Worm (Caenorhabditis elegans) whole organism, L4 larva: ENCODE measurements around the gene K08D8.9.

Source experiments
- F10B5.3 ChIP-seq: sonication (generic microtip); optimal IDR thresholded peaks from 2 replicates; lab custom pipeline; 2016; ENCODE audit warnings: mild to moderate bottlenecking, missing genetic modification characterization, missing compliant biosample characterization
- F49E8.2 ChIP-seq: sonication (generic microtip); optimal IDR thresholded peaks from 2 replicates; lab custom pipeline; 2016; ENCODE audit warnings: missing compliant biosample characterization, mild to moderate bottlenecking, missing genetic modification characterization, borderline replicate concordance
- Y5F2A.4 ChIP-seq: fragments of 200-800 bp; sonication (Bioruptor generic); optimal IDR thresholded peaks from 2 replicates; lab custom pipeline; 2018; ENCODE audit warnings: mild to moderate bottlenecking, missing genetic modification characterization, missing compliant biosample characterization
- ZK337.2 ChIP-seq: fragments of 200-800 bp; sonication (Bioruptor generic); IDR thresholded peaks from 2 replicates; pipeline ENCODE4 v1.3.6; 2022; ENCODE audit warnings: missing genetic modification reagents, missing genetic modification characterization, missing compliant biosample characterization
- aly-2 ChIP-seq: sonication (generic microtip); optimal IDR thresholded peaks from 2 replicates; lab custom pipeline; 2018; ENCODE audit warnings: missing biosample characterization, missing genetic modification characterization
- arid-1 ChIP-seq: fragments of 200-800 bp; sonication (Bioruptor generic); conservative IDR thresholded peaks from 2 replicates; pipeline ENCODE4 v1.3.6; 2022; ENCODE audit warnings: missing genetic modification reagents, missing genetic modification characterization, missing compliant biosample characterization
- ceh-20 ChIP-seq: fragments of 200-800 bp; sonication (Bioruptor generic); IDR thresholded peaks from 2 replicates; pipeline ENCODE4 v1.3.6; 2022; ENCODE audit warnings: missing genetic modification reagents, missing genetic modification characterization, missing compliant biosample characterization
- cey-2 ChIP-seq: sonication (generic microtip); optimal IDR thresholded peaks from 3 replicates; lab custom pipeline; 2017; ENCODE audit warnings: missing genetic modification characterization, mild to moderate bottlenecking, missing compliant biosample characterization, antibody characterized with exemption, borderline replicate concordance; ENCODE audit not compliant: insufficient read depth
- ctbp-1 ChIP-seq: fragments of 200-800 bp; sonication (Bioruptor generic); IDR thresholded peaks from 2 replicates; pipeline ENCODE4 v1.3.6; 2022; ENCODE audit warnings: missing genetic modification reagents, missing genetic modification characterization, missing compliant biosample characterization
- daf-8 ChIP-seq: fragments of 200-800 bp; sonication (Bioruptor generic); IDR thresholded peaks from 2 replicates; pipeline ENCODE4 v1.3.6; 2022; ENCODE audit warnings: missing genetic modification characterization, missing compliant biosample characterization
- dmd-8 ChIP-seq: fragments of 200-800 bp; sonication (Bioruptor generic); IDR thresholded peaks from 2 replicates; pipeline ENCODE4 v1.3.6; 2022; ENCODE audit warnings: missing genetic modification characterization, missing compliant biosample characterization
- lim-7 ChIP-seq: fragments of 200-800 bp; sonication (Bioruptor generic); IDR thresholded peaks from 2 replicates; pipeline ENCODE4 v1.3.6; 2022; ENCODE audit warnings: missing genetic modification characterization, missing compliant biosample characterization
- lin-29 ChIP-seq: fragments of 200-800 bp; sonication (Bioruptor generic); IDR thresholded peaks from 2 replicates; pipeline ENCODE4 v1.3.6; 2022; ENCODE audit warnings: missing genetic modification reagents, missing genetic modification characterization, missing compliant biosample characterization
- madf-9 ChIP-seq: fragments of 200-800 bp; sonication (Bioruptor generic); conservative IDR thresholded peaks from 2 replicates; pipeline ENCODE4 v1.3.6; 2022; ENCODE audit warnings: missing genetic modification reagents, missing genetic modification characterization, missing compliant biosample characterization
- nhr-42 ChIP-seq: fragments of 200-800 bp; sonication (Bioruptor generic); IDR thresholded peaks from 2 replicates; pipeline ENCODE4 v1.3.6; 2022; ENCODE audit warnings: missing genetic modification characterization, missing compliant biosample characterization
- nhr-48 ChIP-seq: sonication (generic microtip); optimal IDR thresholded peaks from 2 replicates; lab custom pipeline; 2016; ENCODE audit warnings: mild to moderate bottlenecking, missing genetic modification characterization, missing compliant biosample characterization
- snpc-1.2 ChIP-seq: fragments of 200-800 bp; sonication (Bioruptor generic); IDR thresholded peaks from 2 replicates; pipeline ENCODE4 v1.3.6; 2022; ENCODE audit warnings: missing genetic modification reagents, missing genetic modification characterization, missing compliant biosample characterization
- tag-97 ChIP-seq: fragments of 200-800 bp; sonication (Bioruptor generic); IDR thresholded peaks from 2 replicates; pipeline ENCODE4 v1.3.6; 2022; ENCODE audit warnings: missing genetic modification characterization, missing compliant biosample characterization
- unc-130 ChIP-seq: sonication (generic microtip); optimal IDR thresholded peaks from 2 replicates; lab custom pipeline; 2016; ENCODE audit warnings: missing genetic modification reagents, missing genetic modification characterization, missing compliant biosample characterization
- unc-39 ChIP-seq: sonication (generic microtip); optimal IDR thresholded peaks from 2 replicates; lab custom pipeline; 2017; ENCODE audit warnings: missing biosample characterization, missing genetic modification characterization
- unc-62 ChIP-seq, 3 experiments: fragments of 150-350 bp in 1 of 3; sonication (generic microtip); optimal IDR thresholded peaks in 2 of 3; peaks in 1 of 3; 1 replicate in 1 of 3; 2 replicates in 2 of 3; lab custom pipeline; 2014 to 2017; ENCODE audit warnings: missing biosample characterization in 3 of 3, missing genetic modification characterization in 3 of 3, missing genetic modification reagents in 3 of 3, missing genotype in 1 of 3
- zfp-3 ChIP-seq: fragments of 200-800 bp; sonication (Bioruptor generic); conservative IDR thresholded peaks from 2 replicates; pipeline ENCODE4 v1.3.6; 2022; ENCODE audit warnings: missing genetic modification reagents, missing genetic modification characterization, missing compliant biosample characterization

The K08D8.9 gene

ce11 chrIV:12946488-12946887 is 47.0 kb downstream of the K08D8.9 start, which contains the start of gene F55G11.1:
Gene F55G11.1, minus strand, starts transcription at chrIV:12946588.
- no peak for TF ChIP-seq snpc-1.2
- TF ChIP-seq nhr-42 (GFP tag; lab: Robert Waterston, UW), result no peak
- no peak for TF ChIP-seq unc-62 (GFP tag; optimal IDR thresholded peaks at IDR 0.05 in 1 of 2; lab: Kevin White, UChicago)
- no peak for TF ChIP-seq unc-62 (tag; optimal IDR thresholded peaks at IDR 0.05; lab: Kevin White, UChicago)

DNA sequence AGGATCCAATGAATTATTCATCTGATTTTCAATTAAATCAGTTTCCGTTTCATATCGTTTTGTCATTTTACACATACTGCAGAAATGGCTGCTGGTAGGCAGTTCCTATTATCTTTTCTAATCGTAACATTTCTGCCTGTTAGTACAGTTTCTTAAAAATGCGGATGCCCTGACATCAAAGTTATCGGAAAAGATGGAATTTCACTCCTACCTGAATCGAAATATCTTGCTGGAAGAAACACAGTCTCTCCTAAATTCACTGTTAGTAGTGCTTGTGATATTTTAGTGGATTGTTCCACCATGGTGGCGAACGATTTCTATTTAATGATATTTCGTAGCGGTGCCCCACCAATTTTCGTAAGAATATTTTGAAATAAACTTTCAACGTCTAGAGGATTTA is 49.0 kb downstream of the K08D8.9 start, which contains the start of gene F55G11.10:
Gene F55G11.10, plus strand, starts transcription at position 301 of the 400 bp plus-strand sequence.
- TF ChIP-seq unc-130 (GFP tag; lab: Kevin White, UChicago) (no peak), dmd-8 (no peak), unc-39 (no peak), lin-29 (GFP tag; lab: Robert Waterston, UW) (no peak), cey-2 (tag; lab: Kevin White, UChicago) (no peak), daf-8 (GFP tag; lab: Robert Waterston, UW) (no peak), arid-1 (GFP tag; lab: Robert Waterston, UW) (no peak), ZK337.2 (no peak), ctbp-1 (GFP tag; lab: Robert Waterston, UW) (no peak), aly-2 (tag; lab: Kevin White, UChicago) (no peak), F49E8.2 (tag; lab: Kevin White, UChicago) (no peak), madf-9 (GFP tag; lab: Robert Waterston, UW) (no peak), Y5F2A.4 (GFP tag; lab: Kevin White, UChicago) (no peak), lim-7 (GFP tag; lab: Robert Waterston, UW) (no peak), F10B5.3 (tag; lab: Kevin White, UChicago) (no peak), tag-97 (GFP tag; lab: Robert Waterston, UW) (no peak), zfp-3 (no peak), nhr-48 (tag; lab: Kevin White, UChicago) (no peak), ceh-20 (GFP tag; lab: Robert Waterston, UW) (no peak)
